Worm (Caenorhabditis elegans): Measurements from ENCODE around the gene zip-11.

DNA sequence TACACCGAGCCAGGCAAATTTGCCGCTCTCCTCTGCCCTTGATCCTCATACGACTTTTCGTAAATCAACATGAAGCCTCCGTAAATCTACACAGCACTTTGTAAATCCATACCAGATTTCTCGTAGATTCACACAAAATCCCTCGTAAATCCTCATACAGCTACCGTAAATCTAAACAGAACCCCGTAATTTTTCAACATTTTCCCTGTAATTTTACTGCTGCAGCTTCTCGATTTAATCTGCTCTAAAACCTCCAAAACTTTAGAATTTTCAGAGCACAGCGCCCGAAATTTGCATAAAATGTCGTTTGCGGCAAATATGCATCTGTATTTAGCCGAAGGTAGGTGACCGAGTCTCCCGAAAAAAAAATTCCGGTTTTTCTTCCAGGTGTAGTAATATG lies 43.7 kb downstream of the zip-11 start, which contains the start of gene F42A6.1:
- TF ChIP-seq klf-2 (GFP tag; conservative IDR thresholded peaks at IDR 0.05) (no peak), flt-1 (GFP tag; IDR thresholded peaks at IDR 0.05) (no peak), tab-1 (GFP tag; IDR thresholded peaks at IDR 0.05) (no peak), med-1 (GFP tag; optimal IDR thresholded peaks at IDR 0.05; ENCODE audit: insufficient read depth) (no peak), ztf-29 (GFP tag; IDR thresholded peaks at IDR 0.05) (no peak), T22C8.4 (GFP tag; IDR thresholded peaks at IDR 0.05) (no peak)

Data from whole organism, midembryonic.